Worm (Caenorhabditis elegans) whole organism, L2 larva: ENCODE data around the gene T07F10.3.
A peak's percentile ranks its signal among the peaks of the same experiment; 100 is the strongest.

Experiments used
- C34F6.9 ChIP-seq: fragments of 150-350 bp; optimal IDR thresholded peaks from 2 replicates; lab custom pipeline; 2014; ENCODE audit warnings: missing biosample characterization, missing genetic modification characterization
- F13H6.1 ChIP-seq: sonication (generic microtip); optimal IDR thresholded peaks from 2 replicates; lab custom pipeline; 2016; ENCODE audit warnings: missing genetic modification characterization, missing compliant biosample characterization
- R02D3.7 ChIP-seq: fragments of 150-350 bp; optimal IDR thresholded peaks from 2 replicates; lab custom pipeline; 2014; ENCODE audit warnings: missing biosample characterization, missing genetic modification characterization
- Y55F3AM.14 ChIP-seq: fragments of 200-800 bp; sonication (Bioruptor generic); optimal IDR thresholded peaks from 2 replicates; lab custom pipeline; 2018; ENCODE audit warnings: mild to moderate bottlenecking, missing genetic modification characterization, missing compliant biosample characterization
- ZK546.5 ChIP-seq: sonication (generic microtip); optimal IDR thresholded peaks from 2 replicates; lab custom pipeline; 2017; ENCODE audit warnings: missing biosample characterization, missing genetic modification characterization
- alr-1 ChIP-seq: fragments of 150-350 bp; optimal IDR thresholded peaks from 2 replicates; lab custom pipeline; 2014; ENCODE audit warnings: missing biosample characterization, missing genetic modification characterization
- aly-2 ChIP-seq: fragments of 150-350 bp; optimal IDR thresholded peaks from 2 replicates; lab custom pipeline; 2014; ENCODE audit warnings: missing biosample characterization, missing genetic modification characterization
- ama-1 ChIP-seq: fragments of 150-350 bp; optimal IDR thresholded peaks from 2 replicates; lab custom pipeline; 2018; ENCODE audit warnings: inconsistent platforms
- blmp-1 ChIP-seq: sonication (generic microtip); optimal IDR thresholded peaks from 2 replicates; lab custom pipeline; 2017; ENCODE audit warnings: missing genetic modification characterization, mild to moderate bottlenecking, missing compliant biosample characterization, antibody characterized with exemption, moderate library complexity; ENCODE audit not compliant: insufficient read depth
- ceh-16 ChIP-seq: fragments of 150-350 bp; optimal IDR thresholded peaks from 2 replicates; lab custom pipeline; 2014; ENCODE audit warnings: missing biosample characterization, missing genetic modification characterization
- ceh-82 ChIP-seq: fragments of 150-350 bp; optimal IDR thresholded peaks from 2 replicates; lab custom pipeline; 2014; ENCODE audit warnings: missing biosample characterization, missing genetic modification characterization
- crh-2 ChIP-seq: sonication (generic microtip); optimal IDR thresholded peaks from 2 replicates; lab custom pipeline; 2017; ENCODE audit warnings: missing biosample characterization, missing genetic modification characterization
- dmd-4 ChIP-seq: sonication (generic microtip); optimal IDR thresholded peaks from 2 replicates; lab custom pipeline; 2017; ENCODE audit warnings: missing biosample characterization, missing genetic modification characterization
- egl-27 ChIP-seq: sonication (generic microtip); optimal IDR thresholded peaks from 3 replicates; lab custom pipeline; 2017; ENCODE audit warnings: missing biosample characterization, missing genetic modification reagents, missing genetic modification characterization
- elt-1 ChIP-seq: fragments of 150-350 bp; optimal IDR thresholded peaks from 2 replicates; lab custom pipeline; 2014; ENCODE audit warnings: missing biosample characterization, missing genetic modification characterization
- elt-3 ChIP-seq: sonication (generic microtip); optimal IDR thresholded peaks from 2 replicates; lab custom pipeline; 2017; ENCODE audit warnings: missing biosample characterization, missing genetic modification characterization
- fos-1 ChIP-seq: fragments of 150-350 bp; optimal IDR thresholded peaks from 2 replicates; lab custom pipeline; 2014; ENCODE audit warnings: missing biosample characterization, missing genetic modification characterization
- gmeb-1 ChIP-seq: fragments of 150-350 bp; optimal IDR thresholded peaks from 2 replicates; lab custom pipeline; 2014; ENCODE audit warnings: missing biosample characterization, missing genetic modification characterization
- lin-11 ChIP-seq: fragments of 150-350 bp; sonication (generic microtip); optimal IDR thresholded peaks from 2 replicates; lab custom pipeline; 2014; ENCODE audit warnings: missing biosample characterization, missing genetic modification characterization, inconsistent platforms, mixed read lengths
- lin-13 ChIP-seq: fragments of 150-350 bp; optimal IDR thresholded peaks from 2 replicates; lab custom pipeline; 2014; ENCODE audit warnings: missing biosample characterization, missing genetic modification reagents, missing genetic modification characterization
- lin-39 ChIP-seq: fragments of 150-350 bp; optimal IDR thresholded peaks from 2 replicates; lab custom pipeline; 2014; ENCODE audit warnings: missing biosample characterization, missing genetic modification reagents, missing genetic modification characterization
- lsy-2 ChIP-seq, 2 experiments: fragments of 150-350 bp in 1 of 2; sonication (generic microtip) in 1 of 2; optimal IDR thresholded peaks; 2 replicates each; lab custom pipeline; 2014 to 2017; ENCODE audit warnings: missing biosample characterization in 2 of 2, missing genetic modification characterization in 2 of 2
- mab-5 ChIP-seq: fragments of 150-350 bp; optimal IDR thresholded peaks from 2 replicates; lab custom pipeline; 2014; ENCODE audit warnings: missing biosample characterization, missing genetic modification characterization
- mbf-1 ChIP-seq: sonication (generic microtip); optimal IDR thresholded peaks from 2 replicates; lab custom pipeline; 2017; ENCODE audit warnings: missing biosample characterization, missing genetic modification characterization
- mdl-1 ChIP-seq, 2 experiments: fragments of 150-350 bp in 1 of 2; sonication (generic microtip) in 1 of 2; optimal IDR thresholded peaks; 2 replicates each; lab custom pipeline; 2017; ENCODE audit warnings: missing biosample characterization in 2 of 2, missing genetic modification characterization in 2 of 2
- nhr-10 ChIP-seq: sonication (generic microtip); optimal IDR thresholded peaks from 2 replicates; lab custom pipeline; 2017; ENCODE audit warnings: missing biosample characterization, missing genetic modification characterization
- nhr-11 ChIP-seq: fragments of 150-350 bp; optimal IDR thresholded peaks from 2 replicates; lab custom pipeline; 2014; ENCODE audit warnings: missing biosample characterization, missing genetic modification characterization
- nhr-12 ChIP-seq: fragments of 150-350 bp; optimal IDR thresholded peaks from 2 replicates; lab custom pipeline; 2014; ENCODE audit warnings: missing biosample characterization, missing genetic modification characterization
- nhr-129 ChIP-seq: fragments of 150-350 bp; optimal IDR thresholded peaks from 2 replicates; lab custom pipeline; 2014; ENCODE audit warnings: missing biosample characterization, missing genetic modification characterization
- nhr-21 ChIP-seq: fragments of 150-350 bp; optimal IDR thresholded peaks from 2 replicates; lab custom pipeline; 2014; ENCODE audit warnings: missing biosample characterization, missing genetic modification characterization
- nhr-23 ChIP-seq: fragments of 150-350 bp; optimal IDR thresholded peaks from 2 replicates; lab custom pipeline; 2014; ENCODE audit warnings: missing biosample characterization, missing genetic modification reagents, missing genetic modification characterization
- nhr-237 ChIP-seq: fragments of 150-350 bp; optimal IDR thresholded peaks from 2 replicates; lab custom pipeline; 2014; ENCODE audit warnings: missing biosample characterization, missing genetic modification characterization
- nhr-25 ChIP-seq: fragments of 150-350 bp; sonication (generic microtip); optimal IDR thresholded peaks from 3 replicates; lab custom pipeline; 2014; ENCODE audit warnings: missing biosample characterization, missing genetic modification characterization
- nhr-6 ChIP-seq: fragments of 150-350 bp; optimal IDR thresholded peaks from 2 replicates; lab custom pipeline; 2014; ENCODE audit warnings: missing biosample characterization, missing genetic modification characterization
- nhr-77 ChIP-seq: fragments of 150-350 bp; optimal IDR thresholded peaks from 2 replicates; lab custom pipeline; 2014; ENCODE audit warnings: missing biosample characterization, missing genetic modification characterization
- peb-1 ChIP-seq: fragments of 150-350 bp; optimal IDR thresholded peaks from 2 replicates; lab custom pipeline; 2014; ENCODE audit warnings: missing biosample characterization, missing genetic modification characterization
- sem-4 ChIP-seq: fragments of 150-350 bp; optimal IDR thresholded peaks from 2 replicates; lab custom pipeline; 2014; ENCODE audit warnings: missing biosample characterization, missing genetic modification reagents, missing genetic modification characterization
- skn-1 ChIP-seq: sonication (generic microtip); optimal IDR thresholded peaks from 2 replicates; lab custom pipeline; 2017; ENCODE audit warnings: missing biosample characterization, missing genetic modification characterization
- sma-3 ChIP-seq: sonication (generic microtip); optimal IDR thresholded peaks from 2 replicates; lab custom pipeline; 2016; ENCODE audit warnings: missing genetic modification reagents, missing genetic modification characterization, missing compliant biosample characterization
- sma-9 ChIP-seq, 2 experiments: fragments of 150-350 bp in 1 of 2; sonication (generic microtip) in 1 of 2; optimal IDR thresholded peaks; 2 replicates each; lab custom pipeline; 2014 to 2016; ENCODE audit warnings: missing genetic modification characterization in 2 of 2, mild to moderate bottlenecking in 1 of 2, missing biosample characterization in 1 of 2, missing compliant biosample characterization in 1 of 2, missing genetic modification reagents in 1 of 2, moderate library complexity in 1 of 2
- snpc-4 ChIP-seq: fragments of 150-350 bp; optimal IDR thresholded peaks from 2 replicates; lab custom pipeline; 2014; ENCODE audit warnings: missing biosample characterization, missing genetic modification characterization
- unc-39 ChIP-seq: fragments of 150-350 bp; optimal IDR thresholded peaks from 2 replicates; lab custom pipeline; 2014; ENCODE audit warnings: missing biosample characterization, missing genetic modification characterization
- unc-55 ChIP-seq: fragments of 150-350 bp; sonication (generic microtip); optimal IDR thresholded peaks from 3 replicates; lab custom pipeline; 2014; ENCODE audit warnings: missing biosample characterization, missing genetic modification reagents, missing genetic modification characterization
- unc-62 ChIP-seq: fragments of 150-350 bp; optimal IDR thresholded peaks from 2 replicates; lab custom pipeline; 2014; ENCODE audit warnings: missing biosample characterization, missing genetic modification reagents, missing genetic modification characterization
- zag-1 ChIP-seq: fragments of 150-350 bp; optimal IDR thresholded peaks from 2 replicates; lab custom pipeline; 2014; ENCODE audit warnings: missing biosample characterization, missing genetic modification characterization
- ztf-1 ChIP-seq: fragments of 200-800 bp; sonication (Bioruptor generic); conservative IDR thresholded peaks from 2 replicates; pipeline ENCODE4 v1.3.6; 2022; ENCODE audit warnings: missing genetic modification characterization, missing compliant biosample characterization
- ztf-11 ChIP-seq: sonication (generic microtip); optimal IDR thresholded peaks from 2 replicates; lab custom pipeline; 2017; ENCODE audit warnings: missing biosample characterization, missing genetic modification characterization
- ztf-4 ChIP-seq: fragments of 150-350 bp; optimal IDR thresholded peaks from 2 replicates; lab custom pipeline; 2014; ENCODE audit warnings: missing biosample characterization, missing genetic modification characterization

Gene T07F10.3

ce11 chrV:12869948-12870347, at the start of gene T07F10.3:
TSS of gene T07F10.3 (minus strand) at chrV:12870045.
- TF ChIP-seq ztf-4 (tag; lab: Kevin White, UChicago) (no peak), lin-11 (tag; lab: Kevin White, UChicago) (peak; percentile 76), nhr-23 (no peak), sem-4 (tag; lab: Kevin White, UChicago) (peak; percentile 35), crh-2 (tag; lab: Kevin White, UChicago) (peak; percentile 83), lin-39 (tag; lab: Kevin White, UChicago) (no peak), mdl-1 (tag; optimal IDR thresholded peaks at IDR 0.05; lab: Kevin White, UChicago) (no peak), ceh-82 (tag; lab: Kevin White, UChicago) (no peak), nhr-237 (tag; lab: Kevin White, UChicago) (no peak), F13H6.1 (peak; percentile 88), nhr-25 (tag; lab: Kevin White, UChicago) (peak; percentile 83), nhr-21 (peak; percentile 80), egl-27 (peak; percentile 59), aly-2 (no peak), nhr-10 (tag; lab: Kevin White, UChicago) (peak; percentile 2), blmp-1 (tag; lab: Kevin White, UChicago) (peak; percentile 36), nhr-6 (no peak), ztf-11 (no peak), gmeb-1 (peak; percentile 99), Y55F3AM.14 (GFP tag; lab: Kevin White, UChicago) (peak; percentile 17), C34F6.9 (tag; lab: Kevin White, UChicago) (peak; percentile 86), zag-1 (tag; lab: Kevin White, UChicago) (no peak), ama-1 (lab: Kevin White, UChicago) (peak; percentile 34), alr-1 (tag; lab: Kevin White, UChicago) (no peak), snpc-4 (tag; lab: Kevin White, UChicago) (peak; percentile 76), peb-1 (tag; lab: Kevin White, UChicago) (no peak), elt-3 (tag; lab: Kevin White, UChicago) (no peak), sma-3 (peak; percentile 95), lsy-2 (tag; optimal IDR thresholded peaks at IDR 0.05; lab: Kevin White, UChicago) (peak; percentile 71 to 91), unc-55 (GFP tag; lab: Kevin White, UChicago) (peak; percentile 95), ceh-16 (peak; percentile 50), mab-5 (tag; lab: Kevin White, UChicago) (peak; percentile 83), elt-1 (tag; lab: Kevin White, UChicago) (no peak), nhr-129 (tag; lab: Kevin White, UChicago) (peak; percentile 59), fos-1 (tag; lab: Kevin White, UChicago) (peak; percentile 57), sma-9 (GFP tag; optimal IDR thresholded peaks at IDR 0.05; lab: Kevin White, UChicago) (peak; percentile 97), sma-9 (tag; optimal IDR thresholded peaks at IDR 0.05; lab: Kevin White, UChicago) (no peak), R02D3.7 (tag; lab: Kevin White, UChicago) (peak; percentile 61), nhr-11 (tag; lab: Kevin White, UChicago) (no peak), mbf-1 (no peak), skn-1 (tag; lab: Kevin White, UChicago) (peak; percentile 30), nhr-12 (tag; lab: Kevin White, UChicago) (no peak), unc-39 (tag; lab: Kevin White, UChicago) (no peak), nhr-77 (tag; lab: Kevin White, UChicago) (no peak), lin-13 (GFP tag; lab: Kevin White, UChicago) (peak; percentile 89), dmd-4 (tag; lab: Kevin White, UChicago) (no peak), ztf-1 (no peak), ZK546.5 (tag; lab: Kevin White, UChicago) (no peak), unc-62 (GFP tag; lab: Kevin White, UChicago) (no peak)
